Worm (Caenorhabditis elegans) whole organism, mixed stage, embryonic: ENCODE results near the gene T05B9.2.

Source experiments
- M03D4.4 ChIP-seq: sonication (generic microtip); optimal IDR thresholded peaks from 2 replicates; lab custom pipeline; 2017; ENCODE audit warnings: mild to moderate bottlenecking, missing genetic modification characterization, missing compliant biosample characterization
- bed-3 ChIP-seq: fragments of 200-800 bp; sonication (Bioruptor generic); optimal IDR thresholded peaks from 3 replicates; lab custom pipeline; 2018; ENCODE audit warnings: mild to moderate bottlenecking, missing genetic modification characterization, moderate library complexity, missing compliant biosample characterization
- blmp-1 ChIP-seq: fragments of 150-350 bp; optimal IDR thresholded peaks from 2 replicates; lab custom pipeline; 2014; ENCODE audit warnings: missing biosample characterization, missing genetic modification characterization
- ceh-39 ChIP-seq: fragments of 150-350 bp; optimal IDR thresholded peaks from 2 replicates; lab custom pipeline; 2014; ENCODE audit warnings: missing biosample characterization, missing genetic modification characterization
- ceh-43 ChIP-seq: fragments of 200-800 bp; sonication (Bioruptor generic); optimal IDR thresholded peaks from 2 replicates; lab custom pipeline; 2018; ENCODE audit warnings: mild to moderate bottlenecking, missing genetic modification characterization, moderate library complexity, missing compliant biosample characterization
- ceh-83 ChIP-seq: fragments of 200-800 bp; sonication (Bioruptor generic); optimal IDR thresholded peaks from 2 replicates; lab custom pipeline; 2018; ENCODE audit warnings: mild to moderate bottlenecking, missing genetic modification characterization, missing compliant biosample characterization
- ces-1 ChIP-seq: fragments of 150-350 bp; optimal IDR thresholded peaks from 2 replicates; lab custom pipeline; 2014; ENCODE audit warnings: missing biosample characterization, missing genetic modification reagents, missing genetic modification characterization
- cnd-1 ChIP-seq: fragments of 200-800 bp; sonication (Bioruptor generic); optimal IDR thresholded peaks from 2 replicates; lab custom pipeline; 2018; ENCODE audit warnings: mild to moderate bottlenecking, missing genetic modification characterization, missing compliant biosample characterization
- drap-1 ChIP-seq: fragments of 200-800 bp; sonication (Bioruptor generic); optimal IDR thresholded peaks from 3 replicates; lab custom pipeline; 2018; ENCODE audit warnings: mild to moderate bottlenecking, missing genetic modification characterization, missing compliant biosample characterization
- elt-1 ChIP-seq: sonication (generic microtip); optimal IDR thresholded peaks from 2 replicates; lab custom pipeline; 2017; ENCODE audit warnings: missing genetic modification characterization, mild to moderate bottlenecking, missing compliant biosample characterization, antibody characterized with exemption, moderate library complexity, borderline replicate concordance; ENCODE audit not compliant: insufficient read depth
- elt-3 ChIP-seq: fragments of 150-350 bp; optimal IDR thresholded peaks from 2 replicates; lab custom pipeline; 2014; ENCODE audit warnings: missing biosample characterization, missing genetic modification characterization
- flh-1 ChIP-seq: fragments of 200-800 bp; sonication (Bioruptor generic); optimal IDR thresholded peaks from 2 replicates; lab custom pipeline; 2018; ENCODE audit warnings: mild to moderate bottlenecking, missing genetic modification characterization, moderate library complexity, missing compliant biosample characterization
- ham-2 ChIP-seq: fragments of 200-800 bp; sonication (Bioruptor generic); optimal IDR thresholded peaks from 2 replicates; lab custom pipeline; 2018; ENCODE audit warnings: mild to moderate bottlenecking, missing genetic modification characterization, missing compliant biosample characterization
- hlh-1 ChIP-seq: fragments of 150-350 bp; optimal IDR thresholded peaks from 2 replicates; lab custom pipeline; 2014; ENCODE audit warnings: missing biosample characterization, missing genetic modification reagents, missing genetic modification characterization
- lin-13 ChIP-seq: fragments of 150-350 bp; optimal IDR thresholded peaks from 2 replicates; lab custom pipeline; 2014; ENCODE audit warnings: missing biosample characterization, missing genetic modification characterization
- lin-32 ChIP-seq: fragments of 200-800 bp; sonication (Bioruptor generic); optimal IDR thresholded peaks from 2 replicates; lab custom pipeline; 2018; ENCODE audit warnings: mild to moderate bottlenecking, missing genetic modification characterization, missing compliant biosample characterization
- lsy-2 ChIP-seq: fragments of 150-350 bp; optimal IDR thresholded peaks from 2 replicates; lab custom pipeline; 2014; ENCODE audit warnings: missing biosample characterization, missing genetic modification characterization
- mls-2 ChIP-seq: sonication (generic microtip); optimal IDR thresholded peaks from 2 replicates; lab custom pipeline; 2016; ENCODE audit warnings: mild to moderate bottlenecking, missing genetic modification characterization, moderate library complexity, missing compliant biosample characterization
- nhr-12 ChIP-seq: fragments of 150-350 bp; optimal IDR thresholded peaks from 2 replicates; lab custom pipeline; 2014; ENCODE audit warnings: missing biosample characterization, missing genetic modification characterization
- nhr-2 ChIP-seq: fragments of 150-350 bp; optimal IDR thresholded peaks from 2 replicates; lab custom pipeline; 2014; ENCODE audit warnings: missing biosample characterization, missing genetic modification characterization
- nhr-237 ChIP-seq: fragments of 150-350 bp; optimal IDR thresholded peaks from 2 replicates; lab custom pipeline; 2014; ENCODE audit warnings: missing biosample characterization, missing genetic modification characterization
- nhr-28 ChIP-seq: fragments of 150-350 bp; optimal IDR thresholded peaks from 2 replicates; lab custom pipeline; 2014; ENCODE audit warnings: missing biosample characterization, missing genetic modification characterization
- pha-4 ChIP-seq: fragments of 150-350 bp; optimal IDR thresholded peaks from 2 replicates; lab custom pipeline; 2018; ENCODE audit warnings: missing biosample characterization, missing genetic modification reagents, missing genetic modification characterization
- sem-2 ChIP-seq: fragments of 200-800 bp; sonication (Bioruptor generic); optimal IDR thresholded peaks from 2 replicates; lab custom pipeline; 2018; ENCODE audit warnings: mild to moderate bottlenecking, missing genetic modification characterization, missing compliant biosample characterization
- snpc-4 ChIP-seq: fragments of 150-350 bp; optimal IDR thresholded peaks from 2 replicates; lab custom pipeline; 2014; ENCODE audit warnings: missing biosample characterization, missing genetic modification characterization
- sptf-1 ChIP-seq: sonication (generic microtip); optimal IDR thresholded peaks from 2 replicates; lab custom pipeline; 2017; ENCODE audit warnings: mild to moderate bottlenecking, missing genetic modification characterization, moderate library complexity, missing compliant biosample characterization
- tbx-8 ChIP-seq: fragments of 200-800 bp; sonication (Bioruptor generic); optimal IDR thresholded peaks from 2 replicates; lab custom pipeline; 2018; ENCODE audit warnings: mild to moderate bottlenecking, missing genetic modification characterization, moderate library complexity, missing compliant biosample characterization
- unc-120 ChIP-seq: sonication (generic microtip); optimal IDR thresholded peaks from 2 replicates; lab custom pipeline; 2017; ENCODE audit warnings: missing genetic modification characterization, missing compliant biosample characterization; ENCODE audit not compliant: poor library complexity, severe bottlenecking
- unc-39 ChIP-seq: fragments of 150-350 bp; optimal IDR thresholded peaks from 2 replicates; lab custom pipeline; 2014; ENCODE audit warnings: missing biosample characterization, missing genetic modification characterization
- unc-62 ChIP-seq: fragments of 150-350 bp; optimal IDR thresholded peaks from 2 replicates; lab custom pipeline; 2014; ENCODE audit warnings: missing biosample characterization, missing genetic modification reagents, missing genetic modification characterization
- zip-8 ChIP-seq: fragments of 150-350 bp; optimal IDR thresholded peaks from 2 replicates; lab custom pipeline; 2014; ENCODE audit warnings: missing biosample characterization, missing genetic modification characterization
- ztf-11 ChIP-seq: fragments of 150-350 bp; optimal IDR thresholded peaks from 2 replicates; lab custom pipeline; 2014; ENCODE audit warnings: missing biosample characterization, missing genetic modification characterization

The T05B9.2 gene

ce11 chrII:11284701-11285100, 29.1 kb downstream of the T05B9.2 start:
- TF ChIP-seq lin-13 (tag; lab: Kevin White, UChicago) (no peak), hlh-1 (tag; lab: Kevin White, UChicago) (no peak), unc-62 (GFP tag; lab: Kevin White, UChicago) (peak; percentile 31), ces-1 (GFP tag; lab: Kevin White, UChicago) (no peak), tbx-8 (GFP tag; lab: Kevin White, UChicago) (no peak), M03D4.4 (tag; lab: Kevin White, UChicago) (no peak), unc-39 (tag; lab: Kevin White, UChicago) (no peak), ceh-43 (GFP tag; lab: Kevin White, UChicago) (peak; percentile 9), nhr-2 (tag; lab: Kevin White, UChicago) (no peak), mls-2 (tag; lab: Kevin White, UChicago) (no peak), lsy-2 (tag; lab: Kevin White, UChicago) (no peak), blmp-1 (tag; lab: Kevin White, UChicago) (peak; percentile 32), snpc-4 (tag; lab: Kevin White, UChicago) (no peak), bed-3 (no peak), ceh-39 (tag; lab: Kevin White, UChicago) (no peak), nhr-237 (tag; lab: Kevin White, UChicago) (no peak), nhr-28 (tag; lab: Kevin White, UChicago) (no peak), nhr-12 (tag; lab: Kevin White, UChicago) (no peak), unc-120 (tag; lab: Kevin White, UChicago) (no peak)

DNA sequence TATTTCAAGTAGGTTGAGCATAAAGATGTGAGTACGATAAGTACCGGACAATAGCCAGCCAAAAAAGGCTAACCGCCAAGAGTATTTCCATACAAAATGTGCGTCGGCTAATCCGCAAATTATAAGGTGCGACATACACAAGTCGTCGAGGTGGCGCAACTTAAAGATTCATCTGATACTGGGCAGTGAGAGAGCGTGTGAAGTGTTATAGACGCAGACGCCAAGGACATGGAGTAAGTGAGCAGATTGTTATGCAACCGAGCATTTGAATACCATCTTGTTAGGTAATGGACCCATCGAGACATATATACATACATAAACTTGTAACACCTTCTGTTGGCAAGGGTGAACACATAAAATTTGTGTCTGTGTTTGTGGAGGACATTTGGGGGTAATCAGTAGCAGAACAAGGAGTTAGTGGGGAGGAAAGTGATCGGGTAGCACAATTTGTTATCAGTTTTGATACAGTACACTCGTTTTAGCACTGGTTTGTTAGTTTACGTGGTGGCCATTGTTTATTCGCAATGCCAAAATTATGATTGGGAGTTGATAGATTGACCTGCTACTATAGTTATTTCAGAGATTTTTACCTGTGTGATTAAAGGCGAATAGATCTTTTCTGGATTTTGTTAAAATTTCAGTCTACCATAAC, 29.8 kb downstream of the T05B9.2 start:
- TF ChIP-seq pha-4 = no peak
- TF ChIP-seq ceh-39 (tag; lab: Kevin White, UChicago) = no peak
- TF ChIP-seq ham-2 (GFP tag; lab: Kevin White, UChicago) = peak; percentile 5
- peak; percentile 35 for TF ChIP-seq sptf-1 (tag; lab: Kevin White, UChicago)
- TF ChIP-seq ceh-83 (GFP tag; lab: Kevin White, UChicago) = peak; percentile 2
- TF ChIP-seq zip-8 = peak; percentile 12
- TF ChIP-seq nhr-2 (tag; lab: Kevin White, UChicago) = peak; percentile 95

DNA sequence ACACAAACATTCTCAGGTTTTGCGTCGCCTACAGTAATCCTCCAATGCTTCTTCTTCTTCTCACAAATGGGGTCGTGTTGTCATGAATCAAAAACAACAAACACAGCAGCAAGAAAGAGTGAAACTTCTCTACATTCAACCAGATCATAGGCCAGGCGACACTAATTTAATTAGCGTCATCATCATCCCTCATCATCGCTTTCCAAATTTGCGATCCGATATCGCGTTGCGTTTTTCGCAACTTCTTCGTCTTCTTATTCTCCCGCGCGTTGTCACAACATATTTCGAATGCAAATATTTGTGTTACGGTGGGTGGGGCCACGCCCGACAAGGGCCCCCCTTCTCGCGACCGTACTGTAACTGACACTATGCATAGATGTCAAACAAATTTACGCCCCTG, 30.8 kb downstream of the T05B9.2 start:
- TF ChIP-seq nhr-28 (tag; lab: Kevin White, UChicago) = no peak
- no peak for TF ChIP-seq unc-120 (tag; lab: Kevin White, UChicago)
- no peak for TF ChIP-seq elt-3
- no peak for TF ChIP-seq nhr-12 (tag; lab: Kevin White, UChicago)
- TF ChIP-seq ces-1 (GFP tag; lab: Kevin White, UChicago) = no peak
- TF ChIP-seq bed-3 = no peak
- TF ChIP-seq nhr-237 (tag; lab: Kevin White, UChicago) = no peak
- TF ChIP-seq sem-2 (GFP tag; lab: Kevin White, UChicago) = no peak
- no peak for TF ChIP-seq zip-8
- TF ChIP-seq elt-1 = no peak
- TF ChIP-seq nhr-2 (tag; lab: Kevin White, UChicago) = no peak
- TF ChIP-seq ceh-43 (GFP tag; lab: Kevin White, UChicago) = no peak
- no peak for TF ChIP-seq lin-32 (GFP tag; lab: Kevin White, UChicago)
- no peak for TF ChIP-seq ztf-11 (tag; lab: Kevin White, UChicago)
- TF ChIP-seq drap-1 = no peak
- no peak for TF ChIP-seq pha-4
- TF ChIP-seq ham-2 (GFP tag; lab: Kevin White, UChicago) = no peak

DNA sequence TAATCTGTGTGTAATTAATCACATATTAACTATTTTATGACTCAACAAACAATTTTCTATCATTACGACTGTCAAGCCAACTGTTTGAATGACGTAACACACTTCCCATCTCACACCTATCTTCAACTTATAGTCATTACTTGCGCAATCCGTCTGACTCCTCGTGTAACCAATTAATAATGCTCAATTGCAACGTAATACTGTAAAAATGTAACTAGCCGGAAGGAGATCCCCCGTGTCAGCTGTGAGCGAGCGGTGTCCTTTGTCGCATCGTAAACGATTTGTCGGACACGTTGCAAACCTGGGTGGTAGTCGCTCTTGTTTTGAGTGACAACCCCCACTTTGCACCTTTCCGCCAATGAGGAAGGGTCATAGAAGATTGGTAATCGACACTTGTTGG, 32.5 kb downstream of the T05B9.2 start:
- TF ChIP-seq ces-1 (GFP tag; lab: Kevin White, UChicago) (no peak), nhr-2 (tag; lab: Kevin White, UChicago) (peak; percentile 92), mls-2 (tag; lab: Kevin White, UChicago) (no peak), tbx-8 (GFP tag; lab: Kevin White, UChicago) (no peak), lsy-2 (tag; lab: Kevin White, UChicago) (no peak), unc-120 (tag; lab: Kevin White, UChicago) (no peak), zip-8 (peak; percentile 99), nhr-28 (tag; lab: Kevin White, UChicago) (no peak), pha-4 (no peak), hlh-1 (tag; lab: Kevin White, UChicago) (peak; percentile 52), unc-39 (tag; lab: Kevin White, UChicago) (no peak), cnd-1 (tag; lab: Kevin White, UChicago) (peak; percentile 27), bed-3 (no peak), flh-1 (GFP tag; lab: Kevin White, UChicago) (no peak), ham-2 (GFP tag; lab: Kevin White, UChicago) (no peak), unc-62 (GFP tag; lab: Kevin White, UChicago) (peak; percentile 64)
